Fruit fly (Drosophila melanogaster) whole organism, embryonic: ENCODE measurements around the gene CG44405.

Source experiments
- Asciz ChIP-seq: fragments of 200-800 bp; sonication (Bioruptor generic); optimal IDR thresholded peaks from 2 replicates; lab custom pipeline; 2017; ENCODE audit warnings: missing biosample characterization, mild to moderate bottlenecking, missing genetic modification characterization, missing genetic modification reagents
- CG14965 ChIP-seq: fragments of 200-800 bp; sonication (Bioruptor generic); optimal IDR thresholded peaks from 2 replicates; lab custom pipeline; 2016; ENCODE audit warnings: missing biosample characterization, missing genetic modification characterization, borderline replicate concordance
- CG32532 ChIP-seq: fragments of 200-800 bp; sonication (Bioruptor generic); IDR thresholded peaks from 2 replicates; pipeline ENCODE4 v1.3.6; 2022; ENCODE audit warnings: missing biosample characterization, missing genetic modification characterization
- CG9727 ChIP-seq: fragments of 200-800 bp; sonication (Bioruptor generic); optimal IDR thresholded peaks from 3 replicates; lab custom pipeline; 2017; ENCODE audit warnings: missing biosample characterization, mild to moderate bottlenecking, missing genetic modification characterization
- ara ChIP-seq: fragments of 200-800 bp; sonication (Bioruptor generic); IDR thresholded peaks from 2 replicates; pipeline ENCODE4 v1.3.6; 2022; ENCODE audit warnings: missing biosample characterization, missing genetic modification characterization
- br ChIP-seq: fragments of >200 bp; optimal IDR thresholded peaks from 2 replicates; lab custom pipeline; 2017

- TF ChIP-seq Asciz (GFP tag; lab: Kevin White, UChicago) (no peak), CG32532 (no peak), ara (GFP tag; lab: Robert Waterston, UW) (no peak), CG9727 (GFP tag; lab: Kevin White, UChicago) (no peak), br (lab: Kevin White, UChicago) (no peak), CG14965 (GFP tag; lab: Kevin White, UChicago) (no peak)
Measured at dm6 chr2L:16315844-16316243, 26.3 kb downstream of the CG44405 start.
